In genomic region chr3L:15646182-15646581, dm6 we compare ENCODE assay signal across 2 fruit fly cellular contexts.
TF ChIP-seq lines count a peak whose summit lies in the region.

No protein-coding gene starts in this region.

- TF ChIP-seq CTCF in whole organism, embryonic (GFP tag; optimal IDR thresholded peaks at IDR 0.05; lab: Kevin White, UChicago): no peak

TF ChIP-seq in whole organism, embryonic, 481 proteins besides CTCF, POLR2A, EP300 and RAD21:
- TF ChIP-seq CG2712 (tag; optimal IDR thresholded peaks at IDR 0.05; lab: Kevin White, UChicago) (peak; percentile 30), CG9727 (GFP tag; optimal IDR thresholded peaks at IDR 0.05; lab: Kevin White, UChicago) (peak; percentile 7), slp2 (GFP tag; optimal IDR thresholded peaks at IDR 0.05; lab: Kevin White, UChicago) (no peak), gem (tag; optimal IDR thresholded peaks at IDR 0.05; lab: Kevin White, UChicago) (peak; percentile 35), Fer3 (tag; optimal IDR thresholded peaks at IDR 0.05; lab: Kevin White, UChicago) (no peak), CG18262 (tag; optimal IDR thresholded peaks at IDR 0.05; lab: Kevin White, UChicago) (peak; percentile 10), CG12391 (tag; optimal IDR thresholded peaks at IDR 0.05; lab: Kevin White, UChicago) (peak; percentile 6), Side (GFP tag; optimal IDR thresholded peaks at IDR 0.05; lab: Kevin White, UChicago) (no peak), Sox100B (GFP tag; optimal IDR thresholded peaks at IDR 0.05; lab: Kevin White, UChicago) (no peak), Ets65A (GFP tag; lab: Kevin White, UChicago) (peak; percentile 17), dmrt11E (tag; optimal IDR thresholded peaks at IDR 0.05; lab: Kevin White, UChicago) (peak; percentile 46), CG17328 (GFP tag; IDR thresholded peaks at IDR 0.05; lab: Robert Waterston, UW) (peak; percentile 28; the same call in 1 of the 2 replicates), bsh (GFP tag; optimal IDR thresholded peaks at IDR 0.05; lab: Kevin White, UChicago) (peak in 1 of 2 experiments; percentile 29), tap (tag; optimal IDR thresholded peaks at IDR 0.05; lab: Kevin White, UChicago) (no peak), CG17829 (tag; optimal IDR thresholded peaks at IDR 0.05; lab: Kevin White, UChicago) (peak; percentile 5), CG10462 (GFP tag; optimal IDR thresholded peaks at IDR 0.05; lab: Kevin White, UChicago) (peak; percentile 4), CG16863 (GFP tag; optimal IDR thresholded peaks at IDR 0.05; lab: Kevin White, UChicago) (no peak), prd (optimal IDR thresholded peaks at IDR 0.05; lab: Kevin White, UChicago) (no peak), prd (GFP tag; IDR thresholded peaks at IDR 0.05; lab: Robert Waterston, UW) (peak; percentile 38; the same call in 1 of the 3 replicates), trem (tag; optimal IDR thresholded peaks at IDR 0.05; lab: Kevin White, UChicago) (peak; percentile 4), jumu (GFP tag; optimal IDR thresholded peaks at IDR 0.05; lab: Kevin White, UChicago) (no peak), sens (GFP tag; lab: Kevin White, UChicago) (peak; percentile 70), CG31365 (tag; optimal IDR thresholded peaks at IDR 0.05; lab: Kevin White, UChicago) (no peak), Xrp1 (GFP tag; IDR thresholded peaks at IDR 0.05; lab: Robert Waterston, UW) (0 out of 2 replicates have a peak, but pooled peaks have one; percentile 24), Sox102F (GFP tag; optimal IDR thresholded peaks at IDR 0.05; lab: Kevin White, UChicago) (peak; percentile 13), Ssrp (tag; optimal IDR thresholded peaks at IDR 0.05; lab: Kevin White, UChicago) (peak; percentile 5), Blimp-1 (GFP tag; optimal IDR thresholded peaks at IDR 0.05; lab: Kevin White, UChicago) (peak; percentile 3), CG7839 (tag; optimal IDR thresholded peaks at IDR 0.05; lab: Kevin White, UChicago) (peak; percentile 3), CG12071 (GFP tag; optimal IDR thresholded peaks at IDR 0.05; lab: Kevin White, UChicago) (no peak), Med (GFP tag; lab: Kevin White, UChicago) (peak; percentile 54), CG1603 (tag; optimal IDR thresholded peaks at IDR 0.05; lab: Kevin White, UChicago) (peak; percentile 15), zen (tag; optimal IDR thresholded peaks at IDR 0.05; lab: Kevin White, UChicago) (peak; percentile 26), CG32772 (GFP tag; IDR thresholded peaks at IDR 0.05; lab: Robert Waterston, UW) (no peak), nmo (GFP tag; optimal IDR thresholded peaks at IDR 0.05; lab: Kevin White, UChicago) (no peak)

TF ChIP-seq in whole organism, prepupa, 60 proteins besides CTCF, POLR2A, EP300 and RAD21:
- peak; percentile 24 for TF ChIP-seq Eip78C (GFP tag; lab: Kevin White, UChicago)
- no peak for TF ChIP-seq CG6163 (GFP tag; IDR thresholded peaks at IDR 0.05; lab: Robert Waterston, UW)
- TF ChIP-seq CG34406 (GFP tag; optimal IDR thresholded peaks at IDR 0.05; lab: Kevin White, UChicago): no peak
- no peak for TF ChIP-seq CG3032 (tag; optimal IDR thresholded peaks at IDR 0.05; lab: Kevin White, UChicago)
- no peak for TF ChIP-seq Sox15 (GFP tag; optimal IDR thresholded peaks at IDR 0.05; lab: Kevin White, UChicago)
- TF ChIP-seq svp (GFP tag; lab: Kevin White, UChicago): peak; percentile 34
- 0 out of 3 replicates have a peak, but pooled peaks have one; percentile 14 for TF ChIP-seq CG8119 (GFP tag; IDR thresholded peaks at IDR 0.05; lab: Robert Waterston, UW)
- TF ChIP-seq Hr4 (GFP tag; optimal IDR thresholded peaks at IDR 0.05; lab: Kevin White, UChicago): peak; percentile 3
- TF ChIP-seq OdsH (GFP tag; optimal IDR thresholded peaks at IDR 0.05; lab: Kevin White, UChicago): no peak
- no peak for TF ChIP-seq CG6792 (GFP tag; optimal IDR thresholded peaks at IDR 0.05; lab: Kevin White, UChicago)
- TF ChIP-seq CG11902 (GFP tag; optimal IDR thresholded peaks at IDR 0.05; lab: Kevin White, UChicago): no peak
TF ChIP-seq in whole organism, prepupa: peak in this region for 4.

Comparison
In these comparisons a context has a peak if more than half of its experiments do, and no peak if none do; other contexts are left out.
1. Of the 7 proteins assayed by ChIP-seq in both whole organism, embryonic and whole organism, prepupa: peak only in whole organism, embryonic: Blimp-1 and Sox102F; only in whole organism, prepupa: none; in both: none; in neither: 5.